Worm (Caenorhabditis elegans) whole organism, mixed stage, embryonic: Measurements from ENCODE around the gene fbxa-13.

ENCODE experiments used
- blmp-1 ChIP-seq: fragments of 150-350 bp; optimal IDR thresholded peaks from 2 replicates; lab custom pipeline; 2014; ENCODE audit warnings: missing biosample characterization, missing genetic modification characterization
- ceh-39 ChIP-seq: fragments of 150-350 bp; optimal IDR thresholded peaks from 2 replicates; lab custom pipeline; 2014; ENCODE audit warnings: missing biosample characterization, missing genetic modification characterization
- nhr-12 ChIP-seq: fragments of 150-350 bp; optimal IDR thresholded peaks from 2 replicates; lab custom pipeline; 2014; ENCODE audit warnings: missing biosample characterization, missing genetic modification characterization
- nhr-237 ChIP-seq: fragments of 150-350 bp; optimal IDR thresholded peaks from 2 replicates; lab custom pipeline; 2014; ENCODE audit warnings: missing biosample characterization, missing genetic modification characterization
- nhr-28 ChIP-seq: fragments of 150-350 bp; optimal IDR thresholded peaks from 2 replicates; lab custom pipeline; 2014; ENCODE audit warnings: missing biosample characterization, missing genetic modification characterization
- unc-62 ChIP-seq: fragments of 150-350 bp; optimal IDR thresholded peaks from 2 replicates; lab custom pipeline; 2014; ENCODE audit warnings: missing biosample characterization, missing genetic modification reagents, missing genetic modification characterization

DNA sequence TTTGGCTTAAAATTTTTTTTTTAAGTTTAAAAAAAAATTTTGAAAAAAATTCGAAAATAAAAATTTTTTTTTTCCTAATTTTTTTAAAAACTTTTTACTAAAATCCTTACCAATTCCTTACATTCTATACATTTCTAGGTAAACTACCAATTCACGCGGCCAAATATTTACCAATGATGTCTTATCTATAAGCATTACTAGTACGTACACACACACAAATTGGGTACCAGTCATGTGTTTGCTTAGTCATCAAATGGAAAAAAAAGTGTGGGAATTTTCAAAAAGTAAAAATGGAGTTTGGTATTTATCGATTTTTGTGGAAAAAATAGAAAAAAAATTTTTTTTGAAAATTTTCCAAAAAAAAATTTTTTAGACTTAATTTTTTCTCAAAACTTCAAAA is 29.1 kb downstream of the fbxa-13 start, which contains the start of gene Y22D7AR.6:
- TF ChIP-seq ceh-39 (tag; lab: Kevin White, UChicago) (no peak), unc-62 (no peak), nhr-28 (tag; lab: Kevin White, UChicago) (no peak), nhr-237 (tag; lab: Kevin White, UChicago) (no peak), blmp-1 (tag; lab: Kevin White, UChicago) (no peak), nhr-12 (tag; lab: Kevin White, UChicago) (no peak)
